Worm (Caenorhabditis elegans) whole organism, mixed stage, embryonic: ENCODE measurements around the gene clec-215.

ENCODE experiments used
- M03D4.4 ChIP-seq: sonication (generic microtip); optimal IDR thresholded peaks from 2 replicates; lab custom pipeline; 2017; ENCODE audit warnings: mild to moderate bottlenecking, missing genetic modification characterization, missing compliant biosample characterization
- bed-3 ChIP-seq: fragments of 200-800 bp; sonication (Bioruptor generic); optimal IDR thresholded peaks from 3 replicates; lab custom pipeline; 2018; ENCODE audit warnings: mild to moderate bottlenecking, missing genetic modification characterization, moderate library complexity, missing compliant biosample characterization
- blmp-1 ChIP-seq: fragments of 150-350 bp; optimal IDR thresholded peaks from 2 replicates; lab custom pipeline; 2014; ENCODE audit warnings: missing biosample characterization, missing genetic modification characterization
- ceh-39 ChIP-seq: fragments of 150-350 bp; optimal IDR thresholded peaks from 2 replicates; lab custom pipeline; 2014; ENCODE audit warnings: missing biosample characterization, missing genetic modification characterization
- ceh-43 ChIP-seq: fragments of 200-800 bp; sonication (Bioruptor generic); optimal IDR thresholded peaks from 2 replicates; lab custom pipeline; 2018; ENCODE audit warnings: mild to moderate bottlenecking, missing genetic modification characterization, moderate library complexity, missing compliant biosample characterization
- drap-1 ChIP-seq: fragments of 200-800 bp; sonication (Bioruptor generic); optimal IDR thresholded peaks from 3 replicates; lab custom pipeline; 2018; ENCODE audit warnings: mild to moderate bottlenecking, missing genetic modification characterization, missing compliant biosample characterization
- elt-1 ChIP-seq: sonication (generic microtip); optimal IDR thresholded peaks from 2 replicates; lab custom pipeline; 2017; ENCODE audit warnings: missing genetic modification characterization, mild to moderate bottlenecking, missing compliant biosample characterization, antibody characterized with exemption, moderate library complexity, borderline replicate concordance; ENCODE audit not compliant: insufficient read depth
- elt-3 ChIP-seq: fragments of 150-350 bp; optimal IDR thresholded peaks from 2 replicates; lab custom pipeline; 2014; ENCODE audit warnings: missing biosample characterization, missing genetic modification characterization
- flh-1 ChIP-seq: fragments of 200-800 bp; sonication (Bioruptor generic); optimal IDR thresholded peaks from 2 replicates; lab custom pipeline; 2018; ENCODE audit warnings: mild to moderate bottlenecking, missing genetic modification characterization, moderate library complexity, missing compliant biosample characterization
- ham-2 ChIP-seq: fragments of 200-800 bp; sonication (Bioruptor generic); optimal IDR thresholded peaks from 2 replicates; lab custom pipeline; 2018; ENCODE audit warnings: mild to moderate bottlenecking, missing genetic modification characterization, missing compliant biosample characterization
- hlh-1 ChIP-seq: fragments of 150-350 bp; optimal IDR thresholded peaks from 2 replicates; lab custom pipeline; 2014; ENCODE audit warnings: missing biosample characterization, missing genetic modification reagents, missing genetic modification characterization
- lin-13 ChIP-seq: fragments of 150-350 bp; optimal IDR thresholded peaks from 2 replicates; lab custom pipeline; 2014; ENCODE audit warnings: missing biosample characterization, missing genetic modification characterization
- lin-32 ChIP-seq: fragments of 200-800 bp; sonication (Bioruptor generic); optimal IDR thresholded peaks from 2 replicates; lab custom pipeline; 2018; ENCODE audit warnings: mild to moderate bottlenecking, missing genetic modification characterization, missing compliant biosample characterization
- lsy-2 ChIP-seq: fragments of 150-350 bp; optimal IDR thresholded peaks from 2 replicates; lab custom pipeline; 2014; ENCODE audit warnings: missing biosample characterization, missing genetic modification characterization
- mab-5 ChIP-seq: fragments of 150-350 bp; optimal IDR thresholded peaks from 2 replicates; lab custom pipeline; 2014; ENCODE audit warnings: missing biosample characterization, missing genetic modification characterization
- mep-1 ChIP-seq: fragments of 150-350 bp; optimal IDR thresholded peaks from 2 replicates; lab custom pipeline; 2017; ENCODE audit warnings: missing biosample characterization, missing genetic modification reagents, missing genetic modification characterization, inconsistent platforms
- mls-2 ChIP-seq: sonication (generic microtip); optimal IDR thresholded peaks from 2 replicates; lab custom pipeline; 2016; ENCODE audit warnings: mild to moderate bottlenecking, missing genetic modification characterization, moderate library complexity, missing compliant biosample characterization
- nhr-12 ChIP-seq: fragments of 150-350 bp; optimal IDR thresholded peaks from 2 replicates; lab custom pipeline; 2014; ENCODE audit warnings: missing biosample characterization, missing genetic modification characterization
- nhr-2 ChIP-seq: fragments of 150-350 bp; optimal IDR thresholded peaks from 2 replicates; lab custom pipeline; 2014; ENCODE audit warnings: missing biosample characterization, missing genetic modification characterization
- nhr-237 ChIP-seq: fragments of 150-350 bp; optimal IDR thresholded peaks from 2 replicates; lab custom pipeline; 2014; ENCODE audit warnings: missing biosample characterization, missing genetic modification characterization
- nhr-28 ChIP-seq: fragments of 150-350 bp; optimal IDR thresholded peaks from 2 replicates; lab custom pipeline; 2014; ENCODE audit warnings: missing biosample characterization, missing genetic modification characterization
- nhr-76 ChIP-seq: sonication (generic microtip); optimal IDR thresholded peaks from 2 replicates; lab custom pipeline; 2017; ENCODE audit warnings: missing biosample characterization, missing genetic modification characterization
- pha-4 ChIP-seq: fragments of 150-350 bp; optimal IDR thresholded peaks from 2 replicates; lab custom pipeline; 2018; ENCODE audit warnings: missing biosample characterization, missing genetic modification reagents, missing genetic modification characterization
- sem-2 ChIP-seq: fragments of 200-800 bp; sonication (Bioruptor generic); optimal IDR thresholded peaks from 2 replicates; lab custom pipeline; 2018; ENCODE audit warnings: mild to moderate bottlenecking, missing genetic modification characterization, missing compliant biosample characterization
- snpc-4 ChIP-seq: fragments of 150-350 bp; optimal IDR thresholded peaks from 2 replicates; lab custom pipeline; 2014; ENCODE audit warnings: missing biosample characterization, missing genetic modification characterization
- sptf-1 ChIP-seq: sonication (generic microtip); optimal IDR thresholded peaks from 2 replicates; lab custom pipeline; 2017; ENCODE audit warnings: mild to moderate bottlenecking, missing genetic modification characterization, moderate library complexity, missing compliant biosample characterization
- tbx-8 ChIP-seq: fragments of 200-800 bp; sonication (Bioruptor generic); optimal IDR thresholded peaks from 2 replicates; lab custom pipeline; 2018; ENCODE audit warnings: mild to moderate bottlenecking, missing genetic modification characterization, moderate library complexity, missing compliant biosample characterization
- unc-120 ChIP-seq: sonication (generic microtip); optimal IDR thresholded peaks from 2 replicates; lab custom pipeline; 2017; ENCODE audit warnings: missing genetic modification characterization, missing compliant biosample characterization; ENCODE audit not compliant: poor library complexity, severe bottlenecking
- unc-39 ChIP-seq: fragments of 150-350 bp; optimal IDR thresholded peaks from 2 replicates; lab custom pipeline; 2014; ENCODE audit warnings: missing biosample characterization, missing genetic modification characterization
- unc-62 ChIP-seq: fragments of 150-350 bp; optimal IDR thresholded peaks from 2 replicates; lab custom pipeline; 2014; ENCODE audit warnings: missing biosample characterization, missing genetic modification reagents, missing genetic modification characterization
- zip-8 ChIP-seq: fragments of 150-350 bp; optimal IDR thresholded peaks from 2 replicates; lab custom pipeline; 2014; ENCODE audit warnings: missing biosample characterization, missing genetic modification characterization
- ztf-11 ChIP-seq: fragments of 150-350 bp; optimal IDR thresholded peaks from 2 replicates; lab custom pipeline; 2014; ENCODE audit warnings: missing biosample characterization, missing genetic modification characterization

clec-215 gene

DNA sequence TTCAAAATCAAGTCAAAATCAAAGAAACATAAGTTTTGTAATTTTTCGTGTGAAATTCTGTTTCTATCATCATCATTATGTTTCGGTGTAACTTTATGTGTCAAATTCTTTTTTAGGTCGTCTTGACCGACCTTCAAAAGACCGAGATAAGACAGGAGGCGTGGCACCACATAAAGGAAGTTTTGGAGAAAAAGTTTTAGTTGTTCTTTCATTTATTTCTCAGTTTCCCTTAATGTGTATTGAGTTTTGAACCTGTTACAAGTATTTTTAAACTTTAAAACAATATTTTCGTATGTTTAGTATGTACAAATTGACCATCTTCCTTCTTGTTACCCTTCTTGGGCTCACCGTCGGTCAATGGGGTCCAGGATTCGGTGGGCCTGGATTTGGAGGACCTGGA is 12.5 kb downstream of the clec-215 start, which contains the start of gene grsp-4:
Gene grsp-4 (plus strand): TSS at position 301 of the 400 bp plus-strand sequence.
- TF ChIP-seq flh-1 (GFP tag; lab: Kevin White, UChicago), result no peak
- TF ChIP-seq nhr-237 (tag; lab: Kevin White, UChicago), result no peak
- TF ChIP-seq bed-3 (GFP tag; lab: Kevin White, UChicago), result no peak
- TF ChIP-seq sem-2 (GFP tag; lab: Kevin White, UChicago), result no peak
- TF ChIP-seq mep-1 (tag; lab: Kevin White, UChicago), result no peak
- no peak for TF ChIP-seq pha-4
- no peak for TF ChIP-seq M03D4.4 (tag; lab: Kevin White, UChicago)
- TF ChIP-seq ceh-43 (GFP tag; lab: Kevin White, UChicago), result no peak
- no peak for TF ChIP-seq drap-1 (GFP tag; lab: Kevin White, UChicago)
- no peak for TF ChIP-seq hlh-1 (tag; lab: Kevin White, UChicago)
- TF ChIP-seq nhr-76 (tag; lab: Kevin White, UChicago), result no peak
- no peak for TF ChIP-seq blmp-1 (tag; lab: Kevin White, UChicago)
- no peak for TF ChIP-seq zip-8
- TF ChIP-seq lsy-2 (tag; lab: Kevin White, UChicago), result no peak
- no peak for TF ChIP-seq nhr-28 (tag; lab: Kevin White, UChicago)

DNA sequence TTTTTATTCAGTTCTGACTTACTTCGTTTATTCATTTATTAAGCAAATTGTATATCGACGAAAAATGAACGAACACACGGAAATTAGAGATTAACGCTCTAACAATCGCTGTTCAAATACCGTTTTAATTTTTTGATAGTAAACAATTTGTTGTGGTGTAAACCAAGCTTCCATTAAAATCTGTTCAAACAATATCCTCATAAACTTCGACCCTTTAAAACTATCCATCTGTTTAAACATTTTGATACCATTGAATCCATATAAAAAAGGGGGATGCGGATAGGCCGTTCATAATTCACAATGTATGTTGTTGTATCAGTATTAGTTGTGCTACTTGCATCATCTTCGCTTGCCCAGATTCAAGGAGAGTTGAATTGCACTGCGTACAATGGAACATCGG is 14.4 kb downstream of the clec-215 start, which contains the start of gene F07C4.6:
Gene F07C4.6 (plus strand): TSS at position 301 of the 400 bp plus-strand sequence.
- TF ChIP-seq lin-13 (tag; lab: Kevin White, UChicago) (no peak), sptf-1 (tag; lab: Kevin White, UChicago) (no peak), nhr-76 (tag; lab: Kevin White, UChicago) (no peak), drap-1 (GFP tag; lab: Kevin White, UChicago) (no peak), ham-2 (no peak), unc-39 (tag; lab: Kevin White, UChicago) (no peak), elt-3 (tag; lab: Kevin White, UChicago) (no peak), nhr-12 (tag; lab: Kevin White, UChicago) (no peak), flh-1 (GFP tag; lab: Kevin White, UChicago) (no peak), ceh-39 (tag; lab: Kevin White, UChicago) (no peak), unc-120 (tag; lab: Kevin White, UChicago) (no peak), pha-4 (no peak), unc-62 (no peak), snpc-4 (tag; lab: Kevin White, UChicago) (no peak), lsy-2 (tag; lab: Kevin White, UChicago) (no peak)

DNA sequence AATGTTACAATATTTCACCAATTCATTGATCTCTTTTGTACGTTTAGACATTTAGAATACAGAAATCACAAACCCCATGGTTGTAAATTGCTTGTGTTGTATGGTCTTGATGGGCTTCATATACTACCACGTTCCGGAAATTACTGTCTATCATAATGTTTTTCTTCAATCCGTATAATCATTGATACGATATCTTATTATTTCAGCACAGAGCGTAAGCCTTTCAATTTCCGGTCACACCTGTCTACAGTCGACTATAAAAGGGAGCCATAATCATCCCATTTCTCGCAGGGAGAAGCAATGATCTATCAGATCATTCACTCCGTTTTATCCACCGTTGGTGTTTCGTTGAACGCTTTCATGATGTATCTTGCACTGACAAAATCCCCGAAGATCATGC is 17.4 kb downstream of the clec-215 start, which contains the start of gene srd-30:
Gene srd-30 (plus strand): TSS at position 301 of the 400 bp plus-strand sequence.
- TF ChIP-seq elt-1 (tag; lab: Kevin White, UChicago) (no peak), M03D4.4 (tag; lab: Kevin White, UChicago) (no peak), ceh-39 (tag; lab: Kevin White, UChicago) (no peak), zip-8 (no peak), ceh-43 (GFP tag; lab: Kevin White, UChicago) (no peak), lin-13 (tag; lab: Kevin White, UChicago) (no peak), lin-32 (GFP tag; lab: Kevin White, UChicago) (no peak), tbx-8 (no peak), blmp-1 (tag; lab: Kevin White, UChicago) (no peak), bed-3 (GFP tag; lab: Kevin White, UChicago) (no peak), nhr-12 (tag; lab: Kevin White, UChicago) (no peak), nhr-2 (tag; lab: Kevin White, UChicago) (no peak), elt-3 (tag; lab: Kevin White, UChicago) (no peak), sptf-1 (tag; lab: Kevin White, UChicago) (no peak), unc-39 (tag; lab: Kevin White, UChicago) (no peak), drap-1 (GFP tag; lab: Kevin White, UChicago) (no peak), mls-2 (tag; lab: Kevin White, UChicago) (no peak)

DNA sequence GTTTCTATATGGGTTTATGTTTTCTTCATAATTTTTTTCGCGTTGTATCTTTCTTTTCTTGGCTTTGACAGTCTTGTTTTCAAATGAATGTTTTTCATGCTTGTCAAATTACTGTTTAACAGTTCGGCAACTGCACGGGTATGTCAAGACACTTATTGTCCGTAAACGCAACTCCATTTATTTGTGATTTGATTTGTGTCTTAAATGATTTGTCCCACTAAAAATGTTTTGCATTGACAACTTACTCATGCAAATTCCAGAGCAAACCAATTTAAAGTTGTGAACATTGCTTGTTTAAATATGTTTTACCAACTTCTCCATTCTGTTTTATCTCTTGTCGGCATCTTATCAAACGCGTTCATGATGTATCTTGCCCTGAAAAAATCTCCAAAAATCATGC is 19.6 kb downstream of the clec-215 start, which contains the start of gene srd-25:
Gene srd-25 (plus strand): TSS at position 301 of the 400 bp plus-strand sequence.
- TF ChIP-seq hlh-1 (tag; lab: Kevin White, UChicago) (no peak), flh-1 (GFP tag; lab: Kevin White, UChicago) (no peak), ceh-39 (tag; lab: Kevin White, UChicago) (no peak), ceh-43 (GFP tag; lab: Kevin White, UChicago) (no peak), nhr-12 (tag; lab: Kevin White, UChicago) (no peak), zip-8 (no peak), ham-2 (no peak), pha-4 (no peak), unc-120 (tag; lab: Kevin White, UChicago) (no peak), unc-62 (no peak), mep-1 (tag; lab: Kevin White, UChicago) (no peak), elt-1 (tag; lab: Kevin White, UChicago) (no peak), nhr-28 (tag; lab: Kevin White, UChicago) (no peak), blmp-1 (tag; lab: Kevin White, UChicago) (no peak), lin-32 (GFP tag; lab: Kevin White, UChicago) (no peak), ztf-11 (tag; lab: Kevin White, UChicago) (no peak), elt-3 (tag; lab: Kevin White, UChicago) (no peak), mab-5 (tag; lab: Kevin White, UChicago) (no peak), lin-13 (tag; lab: Kevin White, UChicago) (no peak), nhr-76 (tag; lab: Kevin White, UChicago) (no peak)
